Worm (Caenorhabditis elegans): ENCODE measurements around the gene srz-24.

ce11 chrIV:5025646-5026045 is 44.7 kb upstream of the srz-24 start, which contains the start of gene C09B9.85:
- no peak for TF ChIP-seq jun-1 (tag; optimal IDR thresholded peaks at IDR 0.05)
- TF ChIP-seq zag-1 (tag; optimal IDR thresholded peaks at IDR 0.05) = no peak
- no peak for TF ChIP-seq lin-39 (tag; optimal IDR thresholded peaks at IDR 0.05)
- TF ChIP-seq eor-1 (tag; optimal IDR thresholded peaks at IDR 0.05) = no peak
- no peak for TF ChIP-seq R02D3.7 (tag; optimal IDR thresholded peaks at IDR 0.05)
- no peak for TF ChIP-seq snpc-4 (tag; optimal IDR thresholded peaks at IDR 0.05)
- TF ChIP-seq pha-4 (tag; optimal IDR thresholded peaks at IDR 0.05) = no peak
- no peak for TF ChIP-seq nhr-11 (tag; optimal IDR thresholded peaks at IDR 0.05)
- no peak for TF ChIP-seq fos-1 (tag; optimal IDR thresholded peaks at IDR 0.05)
- no peak for TF ChIP-seq skn-1 (tag; optimal IDR thresholded peaks at IDR 0.05)
